Worm (Caenorhabditis elegans): ENCODE measurements around the gene mpst-4.

DNA sequence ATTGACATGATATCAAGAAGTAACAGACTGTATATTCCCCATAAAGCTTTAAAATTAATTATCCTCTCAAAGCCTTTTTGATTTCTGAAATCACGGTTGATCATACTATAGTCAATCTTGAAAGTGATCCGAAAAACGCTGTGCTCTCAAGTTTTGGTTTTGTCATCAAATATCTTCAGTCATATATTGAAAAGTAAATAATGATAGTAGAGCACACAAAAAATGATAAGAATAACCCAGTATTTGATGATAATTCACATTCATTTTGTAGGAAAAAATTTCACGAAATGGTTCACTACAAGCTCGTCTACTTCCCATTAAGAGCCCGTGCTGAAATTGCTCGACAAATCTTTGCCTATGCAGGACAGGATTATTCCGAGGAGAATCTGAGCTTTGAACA lies 16.4 kb upstream of the mpst-4 start, which contains the start of gene gst-6:
- no peak for TF ChIP-seq ces-1 (GFP tag; optimal IDR thresholded peaks at IDR 0.05)
- TF ChIP-seq ceh-82 (tag; optimal IDR thresholded peaks at IDR 0.05) = no peak
- no peak for TF ChIP-seq pqm-1 (tag; optimal IDR thresholded peaks at IDR 0.05)
- no peak for TF ChIP-seq isw-1 (GFP tag; IDR thresholded peaks at IDR 0.05)
- no peak for TF ChIP-seq nhr-28 (tag; optimal IDR thresholded peaks at IDR 0.05)

All from whole organism, L1 larva.